Worm (Caenorhabditis elegans) whole organism, young adult: ENCODE results near the gene C06E2.5.

Experiments used
- F22D6.2 ChIP-seq: sonication (generic microtip); optimal IDR thresholded peaks from 2 replicates; lab custom pipeline; 2016; ENCODE audit warnings: mild to moderate bottlenecking, missing genetic modification characterization, missing compliant biosample characterization
- nhr-120 ChIP-seq: fragments of 200-800 bp; sonication (Bioruptor generic); IDR thresholded peaks from 2 replicates; pipeline ENCODE4 v1.3.6; 2022; ENCODE audit warnings: missing genetic modification characterization, missing compliant biosample characterization
- repo-1 ChIP-seq: sonication (generic microtip); optimal IDR thresholded peaks from 2 replicates; lab custom pipeline; 2017; ENCODE audit warnings: mild to moderate bottlenecking, missing genetic modification characterization, missing compliant biosample characterization
- sea-2 ChIP-seq: fragments of 200-800 bp; sonication (Bioruptor generic); IDR thresholded peaks from 2 replicates; pipeline ENCODE4 v1.3.6; 2022; ENCODE audit warnings: missing genetic modification characterization, missing compliant biosample characterization
- tlf-1 ChIP-seq: fragments of 200-800 bp; sonication (Bioruptor generic); optimal IDR thresholded peaks from 2 replicates; lab custom pipeline; 2018; ENCODE audit warnings: mild to moderate bottlenecking, missing genetic modification characterization, missing compliant biosample characterization
- ztf-6 ChIP-seq: fragments of 200-800 bp; sonication (Bioruptor generic); IDR thresholded peaks from 2 replicates; pipeline ENCODE4 v1.3.6; 2022; ENCODE audit warnings: missing genetic modification reagents, missing genetic modification characterization, missing compliant biosample characterization

ce11 chrX:8853524-8853923 lies 4.2 kb downstream of the C06E2.5 start, which contains the start of gene sprp-4:
- TF ChIP-seq ztf-6 (GFP tag; lab: Robert Waterston, UW), result no peak
- no peak for TF ChIP-seq F22D6.2 (tag; lab: Kevin White, UChicago)
- no peak for TF ChIP-seq repo-1 (tag; lab: Kevin White, UChicago)
- TF ChIP-seq tlf-1 (GFP tag; lab: Kevin White, UChicago), result no peak
- TF ChIP-seq sea-2 (GFP tag; lab: Robert Waterston, UW), result no peak
- no peak for TF ChIP-seq nhr-120
